Fruit fly (Drosophila melanogaster): ENCODE results near the gene CG11241.

DNA sequence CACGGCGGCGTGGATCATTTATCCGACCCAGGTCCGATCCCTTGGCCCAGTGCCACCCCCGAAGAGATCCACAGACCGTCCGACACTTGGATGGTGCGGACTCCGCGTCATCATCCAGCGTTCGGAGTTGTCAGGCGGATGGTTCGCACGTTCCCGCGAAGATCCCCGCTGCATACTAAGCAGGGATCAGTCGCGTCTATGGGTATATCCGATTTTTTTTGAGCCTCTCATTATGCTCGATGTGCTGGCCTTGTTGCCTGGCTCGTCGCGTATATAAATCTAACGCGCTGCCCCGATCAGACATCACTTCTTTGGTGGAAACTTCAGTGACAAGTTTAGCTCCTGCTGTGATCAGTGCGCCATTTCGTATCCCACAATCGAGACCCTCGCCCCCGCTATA is 26.4 kb downstream of the CG11241 start, which contains the start of gene CG11370:
- TF ChIP-seq rn (GFP tag; IDR thresholded peaks at IDR 0.05), result no peak
- TF ChIP-seq D1 (tag; optimal IDR thresholded peaks at IDR 0.05), result no peak
- no peak for TF ChIP-seq CG8301 (tag; optimal IDR thresholded peaks at IDR 0.05)
- no peak for TF ChIP-seq CG34367 (tag; optimal IDR thresholded peaks at IDR 0.05)
- TF ChIP-seq CG10348 (GFP tag; IDR thresholded peaks at IDR 0.05), result no peak
- TF ChIP-seq CG4496 (GFP tag; IDR thresholded peaks at IDR 0.05), result no peak
- TF ChIP-seq CG8159 (tag; optimal IDR thresholded peaks at IDR 0.05), result no peak
- no peak for TF ChIP-seq CG32121 (GFP tag; IDR thresholded peaks at IDR 0.05)
- no peak for TF ChIP-seq CG15710 (tag; optimal IDR thresholded peaks at IDR 0.05)
- no peak for TF ChIP-seq CG12605 (GFP tag; IDR thresholded peaks at IDR 0.05)
- no peak for TF ChIP-seq EcR (GFP tag; optimal IDR thresholded peaks at IDR 0.05)
